Fruit fly (Drosophila melanogaster) whole organism, embryonic: ENCODE measurements around the gene Jhbp16.

Experiments used
- Antp ChIP-seq: fragments of 200-800 bp; sonication (Bioruptor generic); optimal IDR thresholded peaks from 3 replicates; lab custom pipeline; 2016; ENCODE audit warnings: missing biosample characterization, missing genetic modification characterization
- CG10267 ChIP-seq: fragments of 200-800 bp; sonication (Bioruptor generic); optimal IDR thresholded peaks from 2 replicates; lab custom pipeline; 2018; ENCODE audit warnings: missing biosample characterization, mild to moderate bottlenecking, missing genetic modification characterization, moderate library complexity
- CG10543 ChIP-seq: fragments of 200-800 bp; sonication (Bioruptor generic); optimal IDR thresholded peaks from 3 replicates; lab custom pipeline; 2017; ENCODE audit warnings: missing biosample characterization, mild to moderate bottlenecking, missing genetic modification characterization, moderate library complexity
- CG10654 ChIP-seq: fragments of 200-800 bp; sonication (Bioruptor generic); optimal IDR thresholded peaks from 2 replicates; lab custom pipeline; 2016; ENCODE audit warnings: missing biosample characterization, missing genetic modification characterization
- CG11560 ChIP-seq: fragments of 200-800 bp; sonication (Bioruptor generic); IDR thresholded peaks from 3 replicates; pipeline ENCODE4 v1.3.6; 2022; ENCODE audit warnings: missing biosample characterization, missing genetic modification characterization
- CG14050 ChIP-seq: fragments of 200-800 bp; sonication (Bioruptor generic); IDR thresholded peaks from 3 replicates; pipeline ENCODE4 v1.3.6; 2022; ENCODE audit warnings: missing biosample characterization, missing genetic modification characterization
- CG1602 ChIP-seq: fragments of 200-800 bp; sonication (Bioruptor generic); optimal IDR thresholded peaks from 3 replicates; lab custom pipeline; 2016; ENCODE audit warnings: missing biosample characterization, missing genetic modification characterization
- CG1647 ChIP-seq: fragments of 200-800 bp; sonication (Bioruptor generic); optimal IDR thresholded peaks from 3 replicates; lab custom pipeline; 2016; ENCODE audit warnings: missing biosample characterization, missing genetic modification characterization
- CG16815 ChIP-seq: fragments of 200-800 bp; sonication (Bioruptor generic); optimal IDR thresholded peaks from 3 replicates; lab custom pipeline; 2017; ENCODE audit warnings: missing biosample characterization, mild to moderate bottlenecking, missing genetic modification characterization
- CG17361 ChIP-seq: fragments of 200-800 bp; sonication (Bioruptor generic); IDR thresholded peaks from 3 replicates; pipeline ENCODE4 v1.3.6; 2022; ENCODE audit warnings: missing biosample characterization, missing genetic modification characterization
- CG18262 ChIP-seq: fragments of 200-800 bp; optimal IDR thresholded peaks from 3 replicates; lab custom pipeline; 2019; ENCODE audit warnings: missing biosample characterization, mild to moderate bottlenecking, missing genetic modification characterization, moderate library complexity
- CG18599 ChIP-seq: fragments of 200-800 bp; sonication (Bioruptor generic); optimal IDR thresholded peaks from 3 replicates; lab custom pipeline; 2017; ENCODE audit warnings: missing biosample characterization, missing genetic modification characterization, mild to moderate bottlenecking, moderate library complexity, missing genetic modification reagents
- CG2129 ChIP-seq: fragments of 200-800 bp; sonication (Bioruptor generic); IDR thresholded peaks from 2 replicates; pipeline ENCODE4 v1.3.6; 2022; ENCODE audit warnings: missing biosample characterization, missing genetic modification characterization; ENCODE audit not compliant: partially characterized antibody
- CG2199 ChIP-seq: fragments of 200-800 bp; sonication (Bioruptor generic); IDR thresholded peaks from 3 replicates; pipeline ENCODE4 v1.3.6; 2022; ENCODE audit warnings: missing biosample characterization, missing genetic modification characterization
- CG2875 ChIP-seq: fragments of 200-800 bp; sonication (Bioruptor generic); optimal IDR thresholded peaks from 2 replicates; lab custom pipeline; 2017; ENCODE audit warnings: missing biosample characterization, mild to moderate bottlenecking, missing genetic modification characterization, missing genetic modification reagents
- CG32532 ChIP-seq: fragments of 200-800 bp; sonication (Bioruptor generic); IDR thresholded peaks from 2 replicates; pipeline ENCODE4 v1.3.6; 2022; ENCODE audit warnings: missing biosample characterization, missing genetic modification characterization
- CG34224 ChIP-seq: fragments of 200-800 bp; sonication (Bioruptor generic); IDR thresholded peaks from 3 replicates; pipeline ENCODE4 v1.3.6; 2022; ENCODE audit warnings: missing biosample characterization, missing genetic modification characterization; ENCODE audit not compliant: partially characterized antibody
- CG34376 ChIP-seq: fragments of 200-800 bp; sonication (Bioruptor generic); optimal IDR thresholded peaks from 2 replicates; lab custom pipeline; 2018; ENCODE audit warnings: missing biosample characterization, mild to moderate bottlenecking, missing genetic modification characterization
- CG5953 ChIP-seq: fragments of 200-800 bp; sonication (Bioruptor generic); IDR thresholded peaks from 2 replicates; pipeline ENCODE4 v1.3.6; 2022; ENCODE audit warnings: missing biosample characterization, missing genetic modification characterization
- CG8089 ChIP-seq: fragments of 200-800 bp; sonication (Bioruptor generic); optimal IDR thresholded peaks from 3 replicates; lab custom pipeline; 2016; ENCODE audit warnings: missing biosample characterization, missing genetic modification characterization
- CG9797 ChIP-seq: fragments of 200-800 bp; sonication (Bioruptor generic); optimal IDR thresholded peaks from 3 replicates; lab custom pipeline; 2018; ENCODE audit warnings: missing biosample characterization, mild to moderate bottlenecking, missing genetic modification characterization
- CrebB ChIP-seq: fragments of 200-800 bp; sonication (Bioruptor generic); optimal IDR thresholded peaks from 3 replicates; lab custom pipeline; 2018; ENCODE audit warnings: missing biosample characterization, mild to moderate bottlenecking, missing genetic modification characterization
- Dll ChIP-seq: fragments of 200-800 bp; sonication (Bioruptor generic); IDR thresholded peaks from 4 replicates; pipeline ENCODE4 v1.3.6; 2022; ENCODE audit warnings: missing biosample characterization, missing genetic modification characterization; ENCODE audit not compliant: partially characterized antibody
- Drgx ChIP-seq: fragments of 200-800 bp; sonication (Bioruptor generic); IDR thresholded peaks from 2 replicates; pipeline ENCODE4 v1.3.6; 2022; ENCODE audit warnings: missing biosample characterization, missing genetic modification characterization
- Elba2 ChIP-seq: fragments of 200-800 bp; sonication (Bioruptor generic); optimal IDR thresholded peaks from 3 replicates; lab custom pipeline; 2016; ENCODE audit warnings: missing biosample characterization, missing genetic modification characterization
- HLHmδ ChIP-seq: fragments of 200-800 bp; sonication (Bioruptor generic); optimal IDR thresholded peaks from 2 replicates; lab custom pipeline; 2018; ENCODE audit warnings: missing biosample characterization, mild to moderate bottlenecking, missing genetic modification characterization, moderate library complexity
- Hr3 ChIP-seq: fragments of 200-800 bp; sonication (Bioruptor generic); optimal IDR thresholded peaks from 3 replicates; lab custom pipeline; 2016; ENCODE audit warnings: missing biosample characterization, missing genetic modification characterization
- MTF-1 ChIP-seq: fragments of 200-800 bp; sonication (Bioruptor generic); optimal IDR thresholded peaks from 2 replicates; lab custom pipeline; 2018; ENCODE audit warnings: missing biosample characterization, mild to moderate bottlenecking, missing genetic modification characterization, borderline replicate concordance
- NfI ChIP-seq: fragments of 200-800 bp; sonication (Bioruptor generic); optimal IDR thresholded peaks from 3 replicates; lab custom pipeline; 2018; ENCODE audit warnings: missing biosample characterization, mild to moderate bottlenecking, missing genetic modification characterization, moderate library complexity
- Opbp ChIP-seq: fragments of 200-800 bp; sonication (Bioruptor generic); IDR thresholded peaks from 3 replicates; pipeline ENCODE4 v1.3.6; 2022; ENCODE audit warnings: missing biosample characterization, missing genetic modification characterization; ENCODE audit not compliant: partially characterized antibody
- Scr ChIP-seq: fragments of 200-800 bp; sonication (Bioruptor generic); IDR thresholded peaks from 2 replicates; pipeline ENCODE4 v1.3.6; 2022; ENCODE audit warnings: missing biosample characterization, missing genetic modification characterization; ENCODE audit not compliant: partially characterized antibody
- Sox100B ChIP-seq: fragments of 200-800 bp; sonication (Bioruptor generic); optimal IDR thresholded peaks from 3 replicates; lab custom pipeline; 2018; ENCODE audit warnings: missing biosample characterization, mild to moderate bottlenecking, missing genetic modification characterization
- Ssrp ChIP-seq: fragments of 200-800 bp; sonication (Bioruptor generic); optimal IDR thresholded peaks from 2 replicates; lab custom pipeline; 2018; ENCODE audit warnings: missing biosample characterization, mild to moderate bottlenecking, missing genetic modification characterization, moderate library complexity
- Stat92E ChIP-seq, 3 experiments: fragments of >200 bp in 2 of 3; fragments of 200-800 bp in 1 of 3; sonication (Bioruptor generic) in 1 of 3; optimal IDR thresholded peaks; 2 replicates each; lab custom pipeline; 2017 to 2019; ENCODE audit warnings: missing biosample characterization in 3 of 3, missing genetic modification characterization in 3 of 3, mild to moderate bottlenecking in 1 of 3, moderate library complexity in 1 of 3
- ase ChIP-seq: fragments of 200-800 bp; sonication (Bioruptor generic); IDR thresholded peaks from 3 replicates; pipeline ENCODE4 v1.3.6; 2022; ENCODE audit warnings: missing biosample characterization, missing genetic modification characterization
- dan ChIP-seq: fragments of 200-800 bp; sonication (Bioruptor generic); IDR thresholded peaks from 2 replicates; pipeline ENCODE4 v1.3.6; 2022; ENCODE audit warnings: missing biosample characterization, missing genetic modification characterization
- dysf ChIP-seq: fragments of 200-800 bp; sonication (Bioruptor generic); IDR thresholded peaks from 3 replicates; pipeline ENCODE4 v1.3.6; 2022; ENCODE audit warnings: missing biosample characterization, missing genetic modification characterization
- esg ChIP-seq: fragments of 200-800 bp; sonication (Bioruptor generic); conservative IDR thresholded peaks from 2 replicates; pipeline ENCODE4 v1.3.6; 2022; ENCODE audit warnings: missing biosample characterization, missing genetic modification characterization
- exex ChIP-seq: fragments of 200-800 bp; sonication (Bioruptor generic); optimal IDR thresholded peaks from 4 replicates; lab custom pipeline; 2018; ENCODE audit warnings: missing biosample characterization, mild to moderate bottlenecking, missing genetic modification characterization, moderate library complexity
- ftz-f1 ChIP-seq: fragments of 200-800 bp; sonication (Bioruptor generic); optimal IDR thresholded peaks from 2 replicates; lab custom pipeline; 2016; ENCODE audit warnings: missing biosample characterization, missing genetic modification characterization
- h ChIP-seq: fragments of >200 bp; optimal IDR thresholded peaks from 2 replicates; lab custom pipeline; 2017
- kni ChIP-seq: fragments of 200-800 bp; sonication (Bioruptor generic); optimal IDR thresholded peaks from 3 replicates; lab custom pipeline; 2017; ENCODE audit warnings: mild to moderate bottlenecking, missing biosample characterization, missing genetic modification reagents, missing genetic modification characterization
- lov ChIP-seq, 2 experiments: fragments of 200-800 bp in 1 of 2; fragments of >200 bp in 1 of 2; sonication (Bioruptor generic) in 1 of 2; IDR thresholded peaks in 1 of 2; optimal IDR thresholded peaks in 1 of 2; 2 replicates in 1 of 2; 3 replicates in 1 of 2; pipeline versions ENCODE4 v1.3.6 to Lab custom; 2017 to 2022; ENCODE audit warnings: missing biosample characterization in 1 of 2, missing genetic modification characterization in 1 of 2
- nmo ChIP-seq: fragments of 200-800 bp; sonication (Bioruptor generic); optimal IDR thresholded peaks from 2 replicates; lab custom pipeline; 2018; ENCODE audit warnings: missing biosample characterization, mild to moderate bottlenecking, missing genetic modification characterization, moderate library complexity
- ranshi ChIP-seq: fragments of 200-800 bp; sonication (Bioruptor generic); IDR thresholded peaks from 2 replicates; pipeline ENCODE4 v1.3.6; 2022; ENCODE audit warnings: missing biosample characterization, missing genetic modification characterization
- sima ChIP-seq: fragments of 200-800 bp; sonication (Bioruptor generic); optimal IDR thresholded peaks from 2 replicates; lab custom pipeline; 2016; ENCODE audit warnings: missing biosample characterization, missing genetic modification characterization
- sug ChIP-seq: fragments of 200-800 bp; optimal IDR thresholded peaks from 2 replicates; lab custom pipeline; 2019; ENCODE audit warnings: missing biosample characterization, mild to moderate bottlenecking, missing genetic modification characterization, moderate library complexity
- zen2 ChIP-seq: fragments of 200-800 bp; sonication (Bioruptor generic); IDR thresholded peaks from 3 replicates; pipeline ENCODE4 v1.3.6; 2022; ENCODE audit warnings: missing biosample characterization, missing genetic modification characterization; ENCODE audit not compliant: partially characterized antibody

Gene Jhbp16

DNA sequence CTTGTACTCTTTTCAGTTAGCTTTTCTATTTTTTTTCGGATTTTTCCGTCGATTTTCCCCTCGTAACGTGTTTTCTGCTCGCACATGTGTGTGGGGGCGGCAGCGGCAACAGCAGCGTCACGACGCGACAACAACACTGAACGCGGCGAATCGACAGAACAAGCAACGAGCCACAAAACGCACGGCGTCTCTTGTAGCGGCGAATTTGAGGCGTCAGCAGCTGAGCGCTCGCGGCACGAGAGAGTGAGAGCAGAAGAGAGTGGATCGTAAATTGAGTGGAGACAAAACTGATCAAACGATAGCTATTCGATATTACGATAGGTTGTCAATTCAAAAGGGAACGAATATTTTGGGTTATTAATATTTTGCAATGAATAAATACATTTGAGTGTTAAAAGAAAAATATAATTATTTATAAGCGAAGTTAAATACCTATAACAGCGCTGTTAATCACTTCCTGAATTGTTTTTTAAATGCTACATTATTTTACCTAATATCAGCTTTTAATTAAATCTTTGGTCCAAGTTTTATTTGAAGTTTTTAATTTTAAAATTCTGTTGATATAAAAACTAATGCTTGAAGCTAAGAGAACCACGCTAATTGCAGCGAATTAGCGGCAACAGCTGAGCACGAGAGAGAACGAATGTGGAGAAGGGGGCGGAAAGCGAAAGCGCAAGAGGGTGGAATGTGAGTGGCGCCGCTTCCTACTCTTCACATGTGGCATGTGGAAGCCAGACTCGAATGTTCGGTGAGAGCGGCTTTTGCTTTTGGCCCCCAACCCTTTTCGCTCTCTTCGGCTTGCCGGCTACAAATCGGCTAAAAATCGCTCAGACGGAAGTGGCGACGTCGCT lies 31.0 kb upstream of the Jhbp16 start (continued):
- no peak for TF ChIP-seq CG16815 (GFP tag; lab: Kevin White, UChicago)
- no peak for TF ChIP-seq CG9797 (GFP tag; lab: Kevin White, UChicago)
- no peak for TF ChIP-seq Antp (GFP tag; lab: Kevin White, UChicago)
- TF ChIP-seq Drgx (GFP tag; lab: Robert Waterston, UW) = no peak
- no peak for TF ChIP-seq CG2129 (GFP tag; lab: Robert Waterston, UW)
- no peak for TF ChIP-seq Scr (GFP tag; lab: Robert Waterston, UW)
- TF ChIP-seq zen2 = no peak
- peak; percentile 47 for TF ChIP-seq CG10267 (tag; lab: Kevin White, UChicago)
- TF ChIP-seq CG10543 (GFP tag; lab: Kevin White, UChicago) = no peak
- TF ChIP-seq Hr3 (GFP tag; lab: Kevin White, UChicago) = peak; percentile 14
- no peak for TF ChIP-seq ase (GFP tag; lab: Robert Waterston, UW)
- TF ChIP-seq CG1647 (GFP tag; lab: Kevin White, UChicago) = no peak
- peak; percentile 14 for TF ChIP-seq CG2875 (GFP tag; lab: Kevin White, UChicago)
- TF ChIP-seq h (lab: Kevin White, UChicago) = no peak
- peak; percentile 68 for TF ChIP-seq Sox100B (GFP tag; lab: Kevin White, UChicago)
- TF ChIP-seq sug (tag; lab: Kevin White, UChicago) = peak; percentile 10
- no peak for TF ChIP-seq Stat92E (GFP tag; optimal IDR thresholded peaks at IDR 0.05; lab: Kevin White, UChicago)
- peak; percentile 65 for TF ChIP-seq CrebB (tag; lab: Kevin White, UChicago)
- TF ChIP-seq NfI (GFP tag; lab: Kevin White, UChicago) = peak; percentile 29
- no peak for TF ChIP-seq CG17361 (GFP tag; lab: Robert Waterston, UW)
- TF ChIP-seq Elba2 = no peak
- peak; percentile 52 for TF ChIP-seq kni
- no peak for TF ChIP-seq CG2199 (GFP tag; lab: Robert Waterston, UW)
- no peak for TF ChIP-seq CG11560 (tag; lab: Robert Waterston, UW)
- TF ChIP-seq HLHmδ (GFP tag; lab: Kevin White, UChicago) = peak; percentile 67
- TF ChIP-seq dan (GFP tag; lab: Robert Waterston, UW) = no peak
- peak; percentile 17 for TF ChIP-seq CG1602
- TF ChIP-seq Opbp (GFP tag; lab: Robert Waterston, UW) = no peak
- TF ChIP-seq CG14050 (GFP tag; lab: Robert Waterston, UW) = no peak
- no peak for TF ChIP-seq lov (optimal IDR thresholded peaks at IDR 0.05; lab: Kevin White, UChicago)
- TF ChIP-seq lov (GFP tag; IDR thresholded peaks at IDR 0.05; lab: Robert Waterston, UW) = no peak
- TF ChIP-seq CG34376 (GFP tag; lab: Kevin White, UChicago) = peak; percentile 63
- TF ChIP-seq sima (GFP tag; lab: Kevin White, UChicago) = no peak
- TF ChIP-seq MTF-1 (GFP tag; lab: Kevin White, UChicago) = peak; percentile 12
- TF ChIP-seq CG34224 (GFP tag; lab: Robert Waterston, UW) = no peak
- TF ChIP-seq CG5953 = no peak
- no peak for TF ChIP-seq CG32532 (GFP tag; lab: Robert Waterston, UW)
- TF ChIP-seq CG18262 (tag; lab: Kevin White, UChicago) = peak; percentile 78
- peak; percentile 6 for TF ChIP-seq CG18599 (GFP tag; lab: Kevin White, UChicago)
- no peak for TF ChIP-seq esg (GFP tag; lab: Robert Waterston, UW)
- TF ChIP-seq nmo (GFP tag; lab: Kevin White, UChicago) = peak; percentile 63
- TF ChIP-seq CG10654 (GFP tag; lab: Kevin White, UChicago) = peak; percentile 4
- TF ChIP-seq Dll (GFP tag; lab: Robert Waterston, UW) = no peak
- peak; percentile 40 for TF ChIP-seq Ssrp
- TF ChIP-seq dysf (GFP tag; lab: Robert Waterston, UW) = no peak
- TF ChIP-seq exex = no peak
- no peak for TF ChIP-seq ranshi (GFP tag; lab: Robert Waterston, UW)
- TF ChIP-seq CG8089 (GFP tag; lab: Kevin White, UChicago) = no peak
- no peak for TF ChIP-seq ftz-f1 (GFP tag; lab: Kevin White, UChicago)
